Worm (Caenorhabditis elegans): ENCODE measurements around the gene C05C12.4.
"Not testable (repeated sequence)": the region's sequence is repeated elsewhere in the genome, so short reads cannot be mapped to it uniquely, and the experiment has no call there.

- TF ChIP-seq nhr-80 (tag; optimal IDR thresholded peaks at IDR 0.05); nfyb-1 (GFP tag; IDR thresholded peaks at IDR 0.05); lir-1 (GFP tag; conservative IDR thresholded peaks at IDR 0.05); mcd-1 (GFP tag; IDR thresholded peaks at IDR 0.05); madf-10 (tag; optimal IDR thresholded peaks at IDR 0.05); ceh-79 (tag; optimal IDR thresholded peaks at IDR 0.05); snpc-4 (GFP tag; optimal IDR thresholded peaks at IDR 0.05); snpc-4 (tag; optimal IDR thresholded peaks at IDR 0.05); ztf-18 (tag; optimal IDR thresholded peaks at IDR 0.05); lin-54 (GFP tag; optimal IDR thresholded peaks at IDR 0.05); lin-40 (tag; optimal IDR thresholded peaks at IDR 0.05); F52B5.7 (tag; optimal IDR thresholded peaks at IDR 0.05): not testable (repeated sequence)
Observed at ce11 chrIV:11253689-11254088, 5.8 kb upstream of the C05C12.4 start, which contains the start of gene C05C12.1.
